Fruit fly (Drosophila melanogaster) S2 (cell line): Measurements from ENCODE around the gene CG8353.

Source experiments
- CG8478 ChIP-seq: fragments of >200 bp; optimal IDR thresholded peaks from 2 replicates; lab custom pipeline; 2018
- CTCF ChIP-seq, 2 experiments: fragments of >200 bp; optimal IDR thresholded peaks; 2 replicates each; lab custom pipeline; 2018

DNA sequence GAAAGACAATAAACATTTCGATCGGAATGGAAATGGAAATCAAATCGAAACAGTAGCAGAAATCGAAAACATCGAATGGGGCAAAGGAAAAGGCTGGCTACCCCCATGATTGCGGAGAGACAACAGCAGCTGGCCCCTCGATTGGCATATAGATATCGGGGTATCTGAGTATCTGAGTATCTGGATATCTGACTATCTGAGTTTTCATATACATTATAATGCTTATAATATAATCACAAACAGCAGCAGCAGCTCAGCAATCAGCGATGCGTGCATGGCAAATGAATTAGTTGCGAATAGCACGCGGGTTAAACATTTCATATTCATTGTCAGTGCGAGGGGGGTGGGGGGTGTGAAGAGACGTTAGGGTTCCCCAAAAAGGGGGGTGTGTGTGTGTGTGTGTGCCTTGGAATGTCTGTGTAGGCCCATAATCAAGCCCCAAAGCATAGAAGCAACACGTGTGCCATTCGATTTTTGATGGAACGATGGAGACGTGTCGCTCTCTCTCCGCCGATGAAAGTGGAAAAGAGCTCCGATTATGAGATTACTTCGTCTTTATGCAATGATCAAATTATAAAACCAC lies 43.2 kb upstream of the CG8353 start:
- TF ChIP-seq CG8478 (lab: Kevin White, UChicago) (no peak), CTCF (optimal IDR thresholded peaks at IDR 0.05; lab: Kevin White, UChicago) (no peak)
